Worm (Caenorhabditis elegans): ENCODE results near the gene F37C4.5.

ce11 chrIV:3874417-3874816 lies 811 bp upstream of the F37C4.5 start:
- TF ChIP-seq snpc-4 (GFP tag; optimal IDR thresholded peaks at IDR 0.05) (no peak), snpc-4 (tag; optimal IDR thresholded peaks at IDR 0.05) (no peak), pbrm-1 (GFP tag; IDR thresholded peaks at IDR 0.05) (no peak)

Data from whole organism, young adult.